Fruit fly (Drosophila melanogaster): Measurements from ENCODE around the gene Taf9.

Taf9 gene

dm6 chrX:17856458-17857277 is 14.7 kb downstream of the Taf9 start, which contains the start of gene Srx (continued):
- TF ChIP-seq inv (GFP tag; IDR thresholded peaks at IDR 0.05; ENCODE audit: partially characterized antibody) (no peak), maf-S (GFP tag; optimal IDR thresholded peaks at IDR 0.05) (no peak), CG15696 (tag; optimal IDR thresholded peaks at IDR 0.05) (no peak), ken (GFP tag; IDR thresholded peaks at IDR 0.05) (no peak), btn (GFP tag; optimal IDR thresholded peaks at IDR 0.05) (no peak), br (optimal IDR thresholded peaks at IDR 0.05) (no peak), CG7839 (tag; optimal IDR thresholded peaks at IDR 0.05) (peak; percentile 24), Lhr (GFP tag; optimal IDR thresholded peaks at IDR 0.05) (peak; percentile 23), bsh (GFP tag; optimal IDR thresholded peaks at IDR 0.05) (peak in 1 of 2 experiments; percentile 13), ranshi (GFP tag; IDR thresholded peaks at IDR 0.05) (no peak), HmgZ (tag; optimal IDR thresholded peaks at IDR 0.05) (peak; percentile 12), CG8281 (tag; optimal IDR thresholded peaks at IDR 0.05) (no peak), D19A (tag; optimal IDR thresholded peaks at IDR 0.05) (no peak), CG13624 (GFP tag; optimal IDR thresholded peaks at IDR 0.05) (no peak), stc (GFP tag; IDR thresholded peaks at IDR 0.05) (no peak), CoRest (tag; optimal IDR thresholded peaks at IDR 0.05) (peak; percentile 41), aop (GFP tag; IDR thresholded peaks at IDR 0.05) (no peak), CG14050 (GFP tag; IDR thresholded peaks at IDR 0.05) (no peak), CG8290 (GFP tag; optimal IDR thresholded peaks at IDR 0.05) (no peak), CG8290 (tag; optimal IDR thresholded peaks at IDR 0.05) (peak in 1 of 2 experiments; percentile 15), Dp (GFP tag; optimal IDR thresholded peaks at IDR 0.05) (peak; percentile 86), CG31365 (tag; optimal IDR thresholded peaks at IDR 0.05) (no peak), mirr (GFP tag; optimal IDR thresholded peaks at IDR 0.05) (peak; percentile 51), Lpt (GFP tag; optimal IDR thresholded peaks at IDR 0.05) (no peak), CG10959 (GFP tag; IDR thresholded peaks at IDR 0.05) (no peak), abd-A (tag; optimal IDR thresholded peaks at IDR 0.05) (no peak), psq (GFP tag; optimal IDR thresholded peaks at IDR 0.05) (no peak), gfzf (GFP tag; optimal IDR thresholded peaks at IDR 0.05) (peak; percentile 2), zen (tag; optimal IDR thresholded peaks at IDR 0.05) (no peak), CG6813 (GFP tag; optimal IDR thresholded peaks at IDR 0.05) (no peak), tup (GFP tag; optimal IDR thresholded peaks at IDR 0.05) (no peak), CG31441 (GFP tag; IDR thresholded peaks at IDR 0.05) (0 out of 2 replicates have a peak, but pooled peaks have one; percentile 25), CG3163 (GFP tag; optimal IDR thresholded peaks at IDR 0.05) (no peak), CG10147 (GFP tag; optimal IDR thresholded peaks at IDR 0.05) (no peak), Blimp-1 (GFP tag; optimal IDR thresholded peaks at IDR 0.05) (peak; percentile 29), hth (optimal IDR thresholded peaks at IDR 0.05) (no peak), Oaz (GFP tag; IDR thresholded peaks at IDR 0.05) (no peak), bigmax (GFP tag; optimal IDR thresholded peaks at IDR 0.05) (no peak), Chrac-16 (GFP tag; optimal IDR thresholded peaks at IDR 0.05) (no peak), fd96Cb (tag; optimal IDR thresholded peaks at IDR 0.05) (no peak), crp (GFP tag; optimal IDR thresholded peaks at IDR 0.05) (peak in 1 of 2 experiments; percentile 75), CG3847 (GFP tag; IDR thresholded peaks at IDR 0.05) (no peak), CG2678 (tag; optimal IDR thresholded peaks at IDR 0.05) (peak; percentile 50), CG12071 (GFP tag; optimal IDR thresholded peaks at IDR 0.05) (no peak), gcm2 (GFP tag; optimal IDR thresholded peaks at IDR 0.05) (no peak), emc (GFP tag; optimal IDR thresholded peaks at IDR 0.05) (no peak), tap (tag; optimal IDR thresholded peaks at IDR 0.05) (no peak), slbo (GFP tag; IDR thresholded peaks at IDR 0.05) (0 out of 2 replicates have a peak, but pooled peaks have one; percentile 17), CG4328 (GFP tag; optimal IDR thresholded peaks at IDR 0.05) (peak; percentile 34), CkIIα-i1 (GFP tag; IDR thresholded peaks at IDR 0.05) (no peak)

All from whole organism, embryonic.